Worm (Caenorhabditis elegans) whole organism, early embryonic: ENCODE measurements around the gene sru-44.

Experiments
- B0310.2 ChIP-seq: sonication (generic microtip); optimal IDR thresholded peaks from 2 replicates; lab custom pipeline; 2016; ENCODE audit warnings: mild to moderate bottlenecking, missing genetic modification characterization, missing compliant biosample characterization
- sea-1 ChIP-seq: fragments of 200-800 bp; sonication (Bioruptor generic); conservative IDR thresholded peaks from 2 replicates; pipeline ENCODE4 v1.3.6; 2022; ENCODE audit warnings: missing genetic modification characterization, missing compliant biosample characterization

- TF ChIP-seq sea-1 (GFP tag; lab: Robert Waterston, UW) (no peak), B0310.2 (tag; lab: Kevin White, UChicago) (no peak)
These were observed 3.2 kb upstream of the sru-44 start, which contains the start of gene srh-138 for ce11 chrV:16470916-16471315.
